Worm (Caenorhabditis elegans): ENCODE measurements around the gene F55G11.6.

F55G11.6 gene

DNA sequence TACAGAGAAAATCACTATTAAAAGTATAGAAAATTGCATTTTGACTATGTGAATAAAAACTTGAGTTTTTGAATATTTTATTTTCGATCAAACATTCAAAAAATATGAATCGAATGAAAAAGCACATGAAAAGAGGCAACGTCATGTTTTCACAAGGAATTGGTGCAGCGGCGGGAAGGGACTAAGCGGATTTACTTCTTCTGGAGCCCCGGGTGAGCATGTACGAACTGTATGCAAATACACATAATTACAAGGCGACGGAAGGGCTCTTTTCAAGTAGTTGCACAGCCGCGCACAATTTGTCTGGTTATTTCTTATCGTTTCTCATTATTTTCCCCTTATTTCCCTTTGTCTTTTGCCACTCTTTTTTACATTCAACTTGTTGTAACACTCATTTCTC, 38.1 kb downstream of the F55G11.6 start, which contains the start of gene K10D11.7:
Gene K10D11.7, minus strand, starts transcription at position 101 of the 400 bp plus-strand sequence.
- TF ChIP-seq C34F6.9 (tag; optimal IDR thresholded peaks at IDR 0.05) (no peak), nhr-23 (tag; optimal IDR thresholded peaks at IDR 0.05) (no peak), sem-4 (tag; optimal IDR thresholded peaks at IDR 0.05) (no peak), fos-1 (tag; optimal IDR thresholded peaks at IDR 0.05) (no peak), lin-11 (tag; optimal IDR thresholded peaks at IDR 0.05) (no peak), unc-62 (GFP tag; optimal IDR thresholded peaks at IDR 0.05) (no peak), nhr-25 (tag; optimal IDR thresholded peaks at IDR 0.05) (no peak), unc-55 (GFP tag; optimal IDR thresholded peaks at IDR 0.05) (no peak), ama-1 (optimal IDR thresholded peaks at IDR 0.05) (no peak), ZK546.5 (tag; optimal IDR thresholded peaks at IDR 0.05) (no peak), ztf-4 (tag; optimal IDR thresholded peaks at IDR 0.05) (no peak), nhr-77 (tag; optimal IDR thresholded peaks at IDR 0.05) (no peak), sma-3 (GFP tag; optimal IDR thresholded peaks at IDR 0.05) (no peak), lin-39 (tag; optimal IDR thresholded peaks at IDR 0.05) (no peak), nhr-10 (tag; optimal IDR thresholded peaks at IDR 0.05) (no peak), gmeb-1 (tag; optimal IDR thresholded peaks at IDR 0.05) (no peak)

DNA sequence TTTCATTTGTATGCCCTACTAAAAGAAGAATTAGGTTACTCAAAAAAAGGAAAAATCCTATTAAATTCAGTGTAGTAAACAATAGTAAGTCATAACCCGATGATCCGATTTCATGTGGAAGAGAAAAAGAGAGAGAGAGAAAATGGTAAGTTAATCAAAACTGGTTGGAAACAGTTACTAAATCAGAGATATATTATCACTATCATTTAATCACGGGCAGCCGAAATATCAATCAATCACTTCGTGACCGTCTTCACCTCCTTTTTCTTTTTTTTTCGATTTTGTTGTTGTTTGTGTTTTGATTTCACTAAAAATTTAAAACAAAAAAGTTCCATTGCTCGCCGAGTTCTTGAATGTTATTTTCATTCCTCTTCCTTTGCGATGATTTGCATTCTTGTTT, 39.7 kb downstream of the F55G11.6 start:
- peak; percentile 47 for TF ChIP-seq sma-9 (GFP tag; optimal IDR thresholded peaks at IDR 0.05)
- no peak for TF ChIP-seq sma-9 (tag; optimal IDR thresholded peaks at IDR 0.05)
- TF ChIP-seq ZK546.5 (tag; optimal IDR thresholded peaks at IDR 0.05) = no peak
- TF ChIP-seq blmp-1 (tag; optimal IDR thresholded peaks at IDR 0.05; ENCODE audit: insufficient read depth) = peak; percentile 10
- no peak for TF ChIP-seq ceh-16 (tag; optimal IDR thresholded peaks at IDR 0.05)
- TF ChIP-seq aly-2 (tag; optimal IDR thresholded peaks at IDR 0.05) = no peak
- TF ChIP-seq nhr-129 (tag; optimal IDR thresholded peaks at IDR 0.05) = peak; percentile 34

DNA sequence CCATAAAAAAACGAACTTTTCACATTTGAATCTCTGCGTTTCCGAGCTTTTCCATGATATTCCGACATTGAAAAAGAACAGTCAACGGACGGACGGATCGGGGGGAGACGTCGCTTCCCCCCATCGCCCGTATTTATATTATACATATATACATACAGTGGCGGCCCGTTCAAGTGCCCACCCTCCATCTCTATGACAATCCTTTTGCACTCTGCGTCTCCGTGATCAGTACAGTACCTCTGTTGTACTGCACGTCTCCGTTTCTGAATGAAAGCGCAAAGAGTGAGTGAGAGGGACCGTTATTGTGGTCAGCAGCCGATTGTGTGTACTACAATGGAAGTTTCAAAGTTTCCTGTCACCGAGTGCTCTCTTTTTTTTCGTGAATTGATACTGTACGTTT, 41.3 kb downstream of the F55G11.6 start:
- TF ChIP-seq nhr-6 (tag; optimal IDR thresholded peaks at IDR 0.05) = no peak
- no peak for TF ChIP-seq ceh-82 (tag; optimal IDR thresholded peaks at IDR 0.05)

DNA sequence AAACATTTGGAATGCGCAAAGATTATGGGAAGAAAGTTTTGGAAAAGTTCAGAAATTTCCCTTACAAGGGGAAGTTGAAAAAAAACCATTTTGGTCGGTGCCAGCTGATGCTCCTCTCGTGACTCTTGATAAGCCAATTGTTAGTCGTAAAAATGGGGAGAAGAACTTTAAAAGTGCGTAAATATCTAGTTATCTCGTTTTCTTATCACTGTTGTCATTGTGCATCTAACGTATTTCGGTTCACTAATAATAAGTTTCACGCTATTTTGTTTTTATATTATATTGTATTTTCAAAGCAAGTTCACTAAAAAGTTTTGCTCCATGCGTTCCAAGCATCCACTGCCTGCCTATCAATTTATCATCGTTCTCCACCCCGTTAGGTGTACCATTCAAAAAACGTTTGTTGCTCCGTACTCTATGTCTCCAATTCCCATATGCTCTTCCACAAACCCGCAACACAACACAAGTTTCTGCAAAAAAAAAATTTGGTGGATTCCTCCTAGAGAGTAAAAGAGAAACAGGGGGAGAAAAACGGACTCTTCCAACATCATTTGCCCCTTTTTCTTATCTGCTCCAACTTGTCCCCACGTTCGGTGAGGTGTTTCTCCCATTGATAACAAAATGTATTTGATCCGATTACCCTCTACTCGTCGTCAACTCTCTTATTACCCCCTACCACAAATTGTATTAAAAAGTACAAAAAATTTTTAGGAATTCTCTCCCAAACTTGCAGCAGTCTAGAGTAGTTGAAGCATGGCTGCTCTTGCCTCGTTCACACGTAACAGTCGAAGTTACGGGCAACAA, 50.8 kb downstream of the F55G11.6 start, which contains the start of gene mbk-2:
Gene mbk-2, plus strand, starts transcription at position 754 of the 804 bp plus-strand sequence.
- TF ChIP-seq crh-2 (tag; optimal IDR thresholded peaks at IDR 0.05) (peak; percentile 3), sma-9 (GFP tag; optimal IDR thresholded peaks at IDR 0.05) (peak; percentile 57), sma-9 (tag; optimal IDR thresholded peaks at IDR 0.05) (no peak), sma-3 (GFP tag; optimal IDR thresholded peaks at IDR 0.05) (no peak), fos-1 (tag; optimal IDR thresholded peaks at IDR 0.05) (peak; percentile 6)

All from whole organism, L2 larva.